5 worm cellular contexts compared by ENCODE assay signal in the genomic region with DNA sequence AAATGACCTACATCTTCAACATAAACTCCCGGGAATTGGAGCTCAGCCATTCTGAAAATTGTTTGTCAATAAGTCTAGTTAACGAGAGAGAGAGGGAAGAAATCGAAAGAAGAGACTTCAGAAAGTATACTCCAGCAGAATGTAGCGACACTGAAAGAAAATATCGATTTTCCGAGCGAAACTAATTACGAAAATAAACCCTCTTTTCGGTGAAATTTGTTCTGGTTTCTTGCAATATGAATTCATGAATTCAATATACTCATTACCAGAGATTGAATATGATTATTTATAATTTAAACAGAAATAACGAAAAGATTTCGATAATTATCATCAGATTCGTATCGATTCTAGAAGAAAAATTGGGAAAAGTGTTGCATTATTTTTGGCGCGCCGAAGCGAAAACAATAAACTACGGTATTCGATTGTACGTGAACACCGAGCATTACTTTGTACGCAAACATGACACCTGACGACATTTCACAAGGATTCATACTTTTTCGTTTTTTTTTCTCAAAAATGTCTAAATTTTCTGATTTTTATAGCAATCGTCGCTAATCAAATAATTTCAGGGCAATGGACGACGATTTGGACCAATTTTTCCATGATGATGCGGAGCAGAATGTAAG.
TF ChIP-seq lines count a peak whose summit lies in the region.

hmg-4 (minus strand) TSS at position 51 of the 626 bp plus-strand sequence.
T20B12.3 (plus strand) TSS at position 570 of the 626 bp plus-strand sequence.

TF ChIP-seq in whole organism, L1 larva, 84 proteins besides CTCF, POLR2A, EP300 and RAD21 (continued from another document and continues in another):
- TF ChIP-seq swsn-7 (tag; optimal IDR thresholded peaks at IDR 0.05; lab: Kevin White, UChicago) = peak; percentile 18
- TF ChIP-seq xbp-1 (tag; optimal IDR thresholded peaks at IDR 0.05; lab: Kevin White, UChicago) = peak; percentile 30
- peak; percentile 55 for TF ChIP-seq nhr-71 (tag; optimal IDR thresholded peaks at IDR 0.05; lab: Kevin White, UChicago)
- TF ChIP-seq tbx-2 (tag; optimal IDR thresholded peaks at IDR 0.05; lab: Kevin White, UChicago) = no peak
- TF ChIP-seq tlp-1 (tag; optimal IDR thresholded peaks at IDR 0.05; lab: Kevin White, UChicago) = no peak
- no peak for TF ChIP-seq ama-1 (optimal IDR thresholded peaks at IDR 0.05; lab: Kevin White, UChicago)
- TF ChIP-seq C16A3.4 (tag; optimal IDR thresholded peaks at IDR 0.05; lab: Kevin White, UChicago) = peak; percentile 46
- peak; percentile 33 for TF ChIP-seq nhr-47 (tag; optimal IDR thresholded peaks at IDR 0.05; lab: Kevin White, UChicago)
- TF ChIP-seq C04F5.9 (tag; optimal IDR thresholded peaks at IDR 0.05; lab: Kevin White, UChicago) = no peak
- no peak for TF ChIP-seq zip-4 (GFP tag; optimal IDR thresholded peaks at IDR 0.05; lab: Kevin White, UChicago)
- TF ChIP-seq mep-1 (tag; optimal IDR thresholded peaks at IDR 0.05; lab: Kevin White, UChicago) = peak; percentile 44
- TF ChIP-seq Y116A8C.19 (tag; optimal IDR thresholded peaks at IDR 0.05; lab: Kevin White, UChicago; ENCODE audit: borderline replicate concordance) = no peak
- peak; percentile 63 to 75 for TF ChIP-seq lin-35 (GFP tag; optimal IDR thresholded peaks at IDR 0.05; lab: Kevin White, UChicago)
- no peak for TF ChIP-seq lin-13 (GFP tag; optimal IDR thresholded peaks at IDR 0.05; lab: Kevin White, UChicago)
- no peak for TF ChIP-seq lin-14 (GFP tag; optimal IDR thresholded peaks at IDR 0.05; lab: Kevin White, UChicago)
- peak; percentile 9 for TF ChIP-seq fkh-10 (GFP tag; optimal IDR thresholded peaks at IDR 0.05; lab: Kevin White, UChicago)
- no peak for TF ChIP-seq nhr-76 (tag; optimal IDR thresholded peaks at IDR 0.05; lab: Kevin White, UChicago)
- no peak for TF ChIP-seq unc-98 (GFP tag; IDR thresholded peaks at IDR 0.05; lab: Robert Waterston, UW)
- no peak for TF ChIP-seq pag-3 (tag; optimal IDR thresholded peaks at IDR 0.05; lab: Kevin White, UChicago; ENCODE audit: borderline replicate concordance, insufficient read depth)
- no peak for TF ChIP-seq aha-1 (tag; optimal IDR thresholded peaks at IDR 0.05; lab: Kevin White, UChicago)
- peak; percentile 23 to 75 (median 68) for TF ChIP-seq dpl-1 (GFP tag; optimal IDR thresholded peaks at IDR 0.05; lab: Kevin White, UChicago)
- TF ChIP-seq mef-2 (tag; optimal IDR thresholded peaks at IDR 0.05; lab: Kevin White, UChicago) = no peak
- TF ChIP-seq F16B12.6 (tag; optimal IDR thresholded peaks at IDR 0.05; lab: Kevin White, UChicago) = peak; percentile 85

TF ChIP-seq in whole organism, L2 larva, 48 proteins besides CTCF, POLR2A, EP300 and RAD21 (continued from another document and continues in another):
- TF ChIP-seq skn-1 (tag; optimal IDR thresholded peaks at IDR 0.05; lab: Kevin White, UChicago) (no peak), sma-9 (GFP tag; optimal IDR thresholded peaks at IDR 0.05; lab: Kevin White, UChicago) (no peak), sma-9 (tag; optimal IDR thresholded peaks at IDR 0.05; lab: Kevin White, UChicago) (no peak), peb-1 (tag; optimal IDR thresholded peaks at IDR 0.05; lab: Kevin White, UChicago) (no peak), elt-1 (tag; optimal IDR thresholded peaks at IDR 0.05; lab: Kevin White, UChicago) (no peak), ZK546.5 (tag; optimal IDR thresholded peaks at IDR 0.05; lab: Kevin White, UChicago) (no peak), unc-39 (tag; optimal IDR thresholded peaks at IDR 0.05; lab: Kevin White, UChicago) (no peak), dmd-4 (tag; optimal IDR thresholded peaks at IDR 0.05; lab: Kevin White, UChicago) (no peak), ztf-1 (GFP tag; conservative IDR thresholded peaks at IDR 0.05; lab: Robert Waterston, UW) (no peak), nhr-237 (tag; optimal IDR thresholded peaks at IDR 0.05; lab: Kevin White, UChicago) (no peak), nhr-25 (tag; optimal IDR thresholded peaks at IDR 0.05; lab: Kevin White, UChicago) (no peak), lin-11 (tag; optimal IDR thresholded peaks at IDR 0.05; lab: Kevin White, UChicago) (no peak), nhr-21 (tag; optimal IDR thresholded peaks at IDR 0.05; lab: Kevin White, UChicago) (no peak), lin-39 (tag; optimal IDR thresholded peaks at IDR 0.05; lab: Kevin White, UChicago) (no peak), nhr-12 (tag; optimal IDR thresholded peaks at IDR 0.05; lab: Kevin White, UChicago) (no peak), gmeb-1 (tag; optimal IDR thresholded peaks at IDR 0.05; lab: Kevin White, UChicago) (peak; percentile 47), unc-62 (GFP tag; optimal IDR thresholded peaks at IDR 0.05; lab: Kevin White, UChicago) (no peak), lin-13 (GFP tag; optimal IDR thresholded peaks at IDR 0.05; lab: Kevin White, UChicago) (no peak), elt-3 (tag; optimal IDR thresholded peaks at IDR 0.05; lab: Kevin White, UChicago) (no peak), zag-1 (tag; optimal IDR thresholded peaks at IDR 0.05; lab: Kevin White, UChicago) (no peak), nhr-10 (tag; optimal IDR thresholded peaks at IDR 0.05; lab: Kevin White, UChicago) (no peak), nhr-6 (tag; optimal IDR thresholded peaks at IDR 0.05; lab: Kevin White, UChicago) (no peak), nhr-129 (tag; optimal IDR thresholded peaks at IDR 0.05; lab: Kevin White, UChicago) (peak; percentile 68), nhr-11 (tag; optimal IDR thresholded peaks at IDR 0.05; lab: Kevin White, UChicago) (no peak), ztf-11 (tag; optimal IDR thresholded peaks at IDR 0.05; lab: Kevin White, UChicago) (no peak), nhr-77 (tag; optimal IDR thresholded peaks at IDR 0.05; lab: Kevin White, UChicago) (no peak), nhr-23 (tag; optimal IDR thresholded peaks at IDR 0.05; lab: Kevin White, UChicago) (no peak), R02D3.7 (tag; optimal IDR thresholded peaks at IDR 0.05; lab: Kevin White, UChicago) (no peak)

TF ChIP-seq in whole organism, L3 larva, 47 proteins besides CTCF, POLR2A, EP300 and RAD21 (continued from another document):
- TF ChIP-seq nhr-23 (tag; optimal IDR thresholded peaks at IDR 0.05; lab: Kevin White, UChicago) (peak; percentile 38), lin-15B (tag; optimal IDR thresholded peaks at IDR 0.05; lab: Kevin White, UChicago) (peak; percentile 66), nfya-1 (tag; optimal IDR thresholded peaks at IDR 0.05; lab: Kevin White, UChicago; ENCODE audit: insufficient read depth) (peak; percentile 76)

TF ChIP-seq in whole organism, L4 larva, 104 proteins besides CTCF, POLR2A, EP300 and RAD21 (continued from another document):
- no peak for TF ChIP-seq jun-1 (tag; optimal IDR thresholded peaks at IDR 0.05; lab: Kevin White, UChicago)
- TF ChIP-seq mdt-29 (GFP tag; IDR thresholded peaks at IDR 0.05; lab: Robert Waterston, UW) = no peak
- TF ChIP-seq rbr-2 (tag; optimal IDR thresholded peaks at IDR 0.05; lab: Kevin White, UChicago) = peak; percentile 11
- no peak for TF ChIP-seq daf-19 (GFP tag; conservative IDR thresholded peaks at IDR 0.05; lab: Robert Waterston, UW)
- no peak for TF ChIP-seq nhr-48 (tag; optimal IDR thresholded peaks at IDR 0.05; lab: Kevin White, UChicago)
- no peak for TF ChIP-seq vab-7 (GFP tag; IDR thresholded peaks at IDR 0.05; lab: Robert Waterston, UW)
- no peak for TF ChIP-seq daf-8 (GFP tag; IDR thresholded peaks at IDR 0.05; lab: Robert Waterston, UW)
- TF ChIP-seq arid-1 (GFP tag; conservative IDR thresholded peaks at IDR 0.05; lab: Robert Waterston, UW) = no peak
- TF ChIP-seq hlh-30 (tag; optimal IDR thresholded peaks at IDR 0.05; lab: Kevin White, UChicago; ENCODE audit: insufficient read depth) = peak; percentile 51
- TF ChIP-seq nhr-6 (tag; optimal IDR thresholded peaks at IDR 0.05; lab: Kevin White, UChicago) = no peak
- TF ChIP-seq mes-2 (tag; optimal IDR thresholded peaks at IDR 0.05; lab: Kevin White, UChicago; ENCODE audit: poor library complexity, severe bottlenecking) = peak; percentile 62
- peak; percentile 34 for TF ChIP-seq mep-1 (tag; optimal IDR thresholded peaks at IDR 0.05; lab: Kevin White, UChicago)
- TF ChIP-seq attf-4 (tag; optimal IDR thresholded peaks at IDR 0.05; lab: Kevin White, UChicago) = no peak
- TF ChIP-seq nhr-111 (GFP tag; optimal IDR thresholded peaks at IDR 0.05; lab: Kevin White, UChicago) = no peak
- TF ChIP-seq dve-1 (tag; optimal IDR thresholded peaks at IDR 0.05; lab: Kevin White, UChicago; ENCODE audit: insufficient read depth) = peak; percentile 15
- TF ChIP-seq daf-16 (GFP tag; optimal IDR thresholded peaks at IDR 0.05; lab: Kevin White, UChicago) = no peak
- peak; percentile 36 for TF ChIP-seq daf-16 (tag; optimal IDR thresholded peaks at IDR 0.05; lab: Kevin White, UChicago)
- TF ChIP-seq lin-38 (GFP tag; IDR thresholded peaks at IDR 0.05; lab: Robert Waterston, UW) = peak; percentile 53
- no peak for TF ChIP-seq ZK546.5 (tag; optimal IDR thresholded peaks at IDR 0.05; lab: Kevin White, UChicago)
- no peak for TF ChIP-seq mdl-1 (tag; optimal IDR thresholded peaks at IDR 0.05; lab: Kevin White, UChicago)
- TF ChIP-seq madf-9 (GFP tag; conservative IDR thresholded peaks at IDR 0.05; lab: Robert Waterston, UW) = no peak
- TF ChIP-seq Y75B8A.6 (GFP tag; IDR thresholded peaks at IDR 0.05; lab: Robert Waterston, UW) = no peak
- peak in 1 of 2 experiments; percentile 98 for TF ChIP-seq lsy-2 (tag; optimal IDR thresholded peaks at IDR 0.05; lab: Kevin White, UChicago)
- no peak for TF ChIP-seq F49E8.2 (tag; optimal IDR thresholded peaks at IDR 0.05; lab: Kevin White, UChicago; ENCODE audit: borderline replicate concordance)
- no peak for TF ChIP-seq ceh-62 (tag; optimal IDR thresholded peaks at IDR 0.05; lab: Kevin White, UChicago)
- TF ChIP-seq tag-97 (GFP tag; IDR thresholded peaks at IDR 0.05; lab: Robert Waterston, UW) = no peak

TF ChIP-seq in whole organism, young adult, 124 proteins besides CTCF, POLR2A, EP300 and RAD21 (continued from another document):
- TF ChIP-seq pha-4 (tag; optimal IDR thresholded peaks at IDR 0.05; lab: Kevin White, UChicago) (no peak), him-1 (tag; optimal IDR thresholded peaks at IDR 0.05; lab: Kevin White, UChicago) (no peak), nfyb-1 (GFP tag; IDR thresholded peaks at IDR 0.05; lab: Robert Waterston, UW) (0 out of 2 replicates have a peak, but pooled peaks have one; percentile 27), nhr-90 (tag; optimal IDR thresholded peaks at IDR 0.05; lab: Kevin White, UChicago) (no peak), D2030.7 (GFP tag; IDR thresholded peaks at IDR 0.05; lab: Robert Waterston, UW) (peak; percentile 69), lsl-1 (GFP tag; optimal IDR thresholded peaks at IDR 0.05; lab: Kevin White, UChicago) (peak; percentile 89), hlh-26 (GFP tag; conservative IDR thresholded peaks at IDR 0.05; lab: Robert Waterston, UW) (no peak), snpc-3.4 (tag; optimal IDR thresholded peaks at IDR 0.05; lab: Kevin White, UChicago) (peak; percentile 15), fkh-3 (tag; optimal IDR thresholded peaks at IDR 0.05; lab: Kevin White, UChicago) (no peak), egrh-3 (GFP tag; IDR thresholded peaks at IDR 0.05; lab: Robert Waterston, UW) (no peak), ekl-4 (GFP tag; IDR thresholded peaks at IDR 0.05; lab: Robert Waterston, UW) (no peak), somi-1 (GFP tag; optimal IDR thresholded peaks at IDR 0.05; lab: Kevin White, UChicago) (no peak), F57A8.1 (GFP tag; optimal IDR thresholded peaks at IDR 0.05; lab: Kevin White, UChicago) (no peak), nhr-120 (GFP tag; IDR thresholded peaks at IDR 0.05; lab: Robert Waterston, UW) (no peak), chd-7 (tag; optimal IDR thresholded peaks at IDR 0.05; lab: Kevin White, UChicago) (no peak), nhr-179 (tag; optimal IDR thresholded peaks at IDR 0.05; lab: Kevin White, UChicago) (no peak), hsf-1 (GFP tag; IDR thresholded peaks at IDR 0.05; lab: Robert Waterston, UW) (peak; percentile 84; the same call in 1 of the 2 replicates), bed-1 (GFP tag; IDR thresholded peaks at IDR 0.05; lab: Robert Waterston, UW) (no peak), dpl-1 (GFP tag; optimal IDR thresholded peaks at IDR 0.05; lab: Kevin White, UChicago) (peak; percentile 70), lin-54 (GFP tag; optimal IDR thresholded peaks at IDR 0.05; lab: Kevin White, UChicago) (peak; percentile 22), ztf-25 (GFP tag; IDR thresholded peaks at IDR 0.05; lab: Robert Waterston, UW) (no peak), B0035.1 (tag; optimal IDR thresholded peaks at IDR 0.05; lab: Kevin White, UChicago) (no peak), hlh-12 (tag; optimal IDR thresholded peaks at IDR 0.05; lab: Kevin White, UChicago) (no peak), F33H1.4 (GFP tag; IDR thresholded peaks at IDR 0.05; lab: Robert Waterston, UW) (peak; percentile 77), aptf-3 (GFP tag; IDR thresholded peaks at IDR 0.05; lab: Robert Waterston, UW) (no peak), ets-4 (GFP tag; optimal IDR thresholded peaks at IDR 0.05; lab: Kevin White, UChicago) (no peak), C06A6.2 (GFP tag; conservative IDR thresholded peaks at IDR 0.05; lab: Robert Waterston, UW) (no peak), madf-6 (GFP tag; IDR thresholded peaks at IDR 0.05; lab: Robert Waterston, UW) (peak; percentile 87), attf-6 (GFP tag; IDR thresholded peaks at IDR 0.05; lab: Robert Waterston, UW) (no peak), athp-1 (tag; optimal IDR thresholded peaks at IDR 0.05; lab: Kevin White, UChicago) (no peak), efl-1 (GFP tag; optimal IDR thresholded peaks at IDR 0.05; lab: Kevin White, UChicago) (peak; percentile 93), snpc-1.1 (tag; optimal IDR thresholded peaks at IDR 0.05; lab: Kevin White, UChicago; ENCODE audit: insufficient read depth) (peak; percentile 4), B0019.2 (GFP tag; conservative IDR thresholded peaks at IDR 0.05; lab: Robert Waterston, UW) (0 out of 2 replicates have a peak, but pooled peaks have one; percentile 36), lsy-27 (tag; optimal IDR thresholded peaks at IDR 0.05; lab: Kevin White, UChicago; ENCODE audit: borderline replicate concordance, insufficient read depth) (no peak), let-526 (GFP tag; IDR thresholded peaks at IDR 0.05; lab: Robert Waterston, UW) (no peak), hmg-1.2 (GFP tag; IDR thresholded peaks at IDR 0.05; lab: Robert Waterston, UW) (peak; percentile 52; the same call in 1 of the 2 replicates), Y79H2A.3 (GFP tag; conservative IDR thresholded peaks at IDR 0.05; lab: Robert Waterston, UW) (no peak), mes-4 (tag; optimal IDR thresholded peaks at IDR 0.05; lab: Kevin White, UChicago) (no peak), K12H6.12 (tag; optimal IDR thresholded peaks at IDR 0.05; lab: Kevin White, UChicago) (peak; percentile 4), hrde-1 (tag; optimal IDR thresholded peaks at IDR 0.05; lab: Kevin White, UChicago; ENCODE audit: borderline replicate concordance) (no peak), sptf-2 (GFP tag; optimal IDR thresholded peaks at IDR 0.05; lab: Kevin White, UChicago) (no peak), zim-3 (tag; optimal IDR thresholded peaks at IDR 0.05; lab: Kevin White, UChicago) (no peak), dpff-1 (tag; optimal IDR thresholded peaks at IDR 0.05; lab: Kevin White, UChicago) (no peak), F49E8.2 (tag; optimal IDR thresholded peaks at IDR 0.05; lab: Kevin White, UChicago; ENCODE audit: insufficient read depth) (no peak), egl-44 (GFP tag; IDR thresholded peaks at IDR 0.05; lab: Robert Waterston, UW) (no peak), tlf-1 (GFP tag; optimal IDR thresholded peaks at IDR 0.05; lab: Kevin White, UChicago) (peak; percentile 7), dox-1 (GFP tag; IDR thresholded peaks at IDR 0.05; lab: Robert Waterston, UW) (peak; percentile 55), nhr-27 (tag; optimal IDR thresholded peaks at IDR 0.05; lab: Kevin White, UChicago) (no peak), snpc-1.3 (tag; optimal IDR thresholded peaks at IDR 0.05; lab: Kevin White, UChicago; ENCODE audit: insufficient read depth) (no peak), rec-8 (tag; optimal IDR thresholded peaks at IDR 0.05; lab: Kevin White, UChicago) (no peak), hmg-20 (GFP tag; IDR thresholded peaks at IDR 0.05; lab: Robert Waterston, UW) (no peak), nfya-2 (GFP tag; IDR thresholded peaks at IDR 0.05; lab: Robert Waterston, UW) (no peak)
